Worm (Caenorhabditis elegans) whole organism, L4 larva: ENCODE results near the gene ttr-20.

Source experiments
- F10B5.3 ChIP-seq: sonication (generic microtip); optimal IDR thresholded peaks from 2 replicates; lab custom pipeline; 2016; ENCODE audit warnings: mild to moderate bottlenecking, missing genetic modification characterization, missing compliant biosample characterization
- ZK546.5 ChIP-seq, 2 experiments: sonication (generic microtip); optimal IDR thresholded peaks; 2 replicates each; lab custom pipeline; 2017; ENCODE audit warnings: missing biosample characterization in 2 of 2, missing genetic modification characterization in 2 of 2
- ceh-20 ChIP-seq: fragments of 200-800 bp; sonication (Bioruptor generic); IDR thresholded peaks from 2 replicates; pipeline ENCODE4 v1.3.6; 2022; ENCODE audit warnings: missing genetic modification reagents, missing genetic modification characterization, missing compliant biosample characterization
- fos-1 ChIP-seq: fragments of 150-350 bp; optimal IDR thresholded peaks from 2 replicates; lab custom pipeline; 2014; ENCODE audit warnings: missing biosample characterization, missing genetic modification characterization
- jun-1 ChIP-seq: fragments of 150-350 bp; optimal IDR thresholded peaks from 2 replicates; lab custom pipeline; 2014; ENCODE audit warnings: missing biosample characterization, missing genetic modification reagents, missing genetic modification characterization
- lsy-2 ChIP-seq, 2 experiments: fragments of 150-350 bp in 1 of 2; sonication (generic microtip) in 1 of 2; optimal IDR thresholded peaks; 2 replicates each; lab custom pipeline; 2014 to 2017; ENCODE audit warnings: missing biosample characterization in 2 of 2, missing genetic modification characterization in 2 of 2
- nhr-76 ChIP-seq: fragments of 150-350 bp; optimal IDR thresholded peaks from 2 replicates; lab custom pipeline; 2014; ENCODE audit warnings: missing biosample characterization, missing genetic modification characterization
- unc-39 ChIP-seq: sonication (generic microtip); optimal IDR thresholded peaks from 2 replicates; lab custom pipeline; 2017; ENCODE audit warnings: missing biosample characterization, missing genetic modification characterization

DNA sequence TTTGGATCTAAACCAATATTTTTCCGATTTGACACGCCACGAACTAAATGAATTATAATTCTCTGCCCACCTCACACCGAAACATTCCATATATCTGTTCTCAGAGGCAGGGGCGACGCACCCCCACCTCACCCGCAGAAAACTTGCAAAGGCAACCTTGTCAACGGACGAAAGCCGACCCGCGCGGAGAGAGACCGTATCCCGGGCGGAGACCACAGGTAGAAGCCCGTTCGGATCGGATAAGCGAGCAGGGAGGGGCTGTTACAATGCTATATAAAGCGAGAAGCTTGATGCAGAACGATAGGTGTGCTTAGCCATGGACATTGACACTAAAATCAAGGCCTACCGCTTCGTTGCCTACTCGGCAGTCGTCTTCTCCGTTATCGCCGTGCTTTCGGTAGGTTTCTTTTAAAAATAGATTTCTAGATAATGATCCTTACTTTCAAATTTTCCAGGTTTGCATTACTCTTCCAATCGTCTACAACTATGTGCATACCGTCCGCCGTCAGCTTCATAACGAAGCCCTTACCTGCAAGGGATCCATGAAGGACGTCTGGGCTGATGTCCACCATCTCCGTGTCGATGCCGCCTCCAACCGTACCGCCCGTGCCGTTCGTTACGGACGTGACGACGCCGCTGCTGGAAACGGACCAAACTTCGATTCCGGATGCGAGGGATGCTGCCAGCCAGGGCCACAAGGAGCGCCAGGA is 11.1 kb upstream of the ttr-20 start, which contains the start of the genes zipt-2.2 and dpy-13:
- no peak for TF ChIP-seq F10B5.3 (tag; lab: Kevin White, UChicago)
- no peak for TF ChIP-seq ceh-20 (GFP tag; lab: Robert Waterston, UW)
- TF ChIP-seq fos-1 (tag; lab: Kevin White, UChicago): no peak
- no peak for TF ChIP-seq unc-39 (tag; lab: Kevin White, UChicago)
- no peak for TF ChIP-seq nhr-76 (tag; lab: Kevin White, UChicago)
- TF ChIP-seq lsy-2 (tag; optimal IDR thresholded peaks at IDR 0.05; lab: Kevin White, UChicago): no peak
- no peak for TF ChIP-seq ZK546.5 (tag; optimal IDR thresholded peaks at IDR 0.05; lab: Kevin White, UChicago)
- no peak for TF ChIP-seq jun-1 (tag; lab: Kevin White, UChicago)
